Fruit fly (Drosophila melanogaster) whole organism, embryonic: ENCODE data around the gene CG14196.

Source experiments
- Antp ChIP-seq: fragments of 200-800 bp; sonication (Bioruptor generic); optimal IDR thresholded peaks from 3 replicates; lab custom pipeline; 2016; ENCODE audit warnings: missing biosample characterization, missing genetic modification characterization
- CG1233 ChIP-seq: fragments of 200-800 bp; sonication (Bioruptor generic); optimal IDR thresholded peaks from 4 replicates; lab custom pipeline; 2018; ENCODE audit warnings: missing biosample characterization, mild to moderate bottlenecking, missing genetic modification characterization
- CG12659 ChIP-seq: fragments of 200-800 bp; sonication (Bioruptor generic); optimal IDR thresholded peaks from 3 replicates; lab custom pipeline; 2017; ENCODE audit warnings: mild to moderate bottlenecking, missing biosample characterization, missing genetic modification reagents, missing genetic modification characterization
- CG14710 ChIP-seq: fragments of 200-800 bp; sonication (Bioruptor generic); optimal IDR thresholded peaks from 3 replicates; lab custom pipeline; 2019; ENCODE audit warnings: missing biosample characterization, mild to moderate bottlenecking, missing genetic modification characterization, moderate library complexity
- CG16863 ChIP-seq: fragments of 200-800 bp; sonication (Bioruptor generic); optimal IDR thresholded peaks from 3 replicates; lab custom pipeline; 2016; ENCODE audit warnings: missing biosample characterization, missing genetic modification characterization
- CG18011 ChIP-seq: fragments of 200-800 bp; sonication (Bioruptor generic); optimal IDR thresholded peaks from 2 replicates; lab custom pipeline; 2017; ENCODE audit warnings: missing biosample characterization, missing genetic modification characterization, mild to moderate bottlenecking, moderate library complexity, missing genotype
- CG2678 ChIP-seq: fragments of 200-800 bp; sonication (Bioruptor generic); optimal IDR thresholded peaks from 3 replicates; lab custom pipeline; 2019; ENCODE audit warnings: missing biosample characterization, mild to moderate bottlenecking, missing genetic modification characterization, moderate library complexity
- CG34376 ChIP-seq: fragments of 200-800 bp; sonication (Bioruptor generic); optimal IDR thresholded peaks from 2 replicates; lab custom pipeline; 2018; ENCODE audit warnings: missing biosample characterization, mild to moderate bottlenecking, missing genetic modification characterization
- CG7839 ChIP-seq: fragments of 200-800 bp; sonication (Bioruptor generic); optimal IDR thresholded peaks from 3 replicates; lab custom pipeline; 2018; ENCODE audit warnings: missing biosample characterization, mild to moderate bottlenecking, missing genetic modification characterization, moderate library complexity
- CG8281 ChIP-seq: fragments of 200-800 bp; sonication (Bioruptor generic); optimal IDR thresholded peaks from 2 replicates; lab custom pipeline; 2018; ENCODE audit warnings: missing biosample characterization, mild to moderate bottlenecking, missing genetic modification characterization, moderate library complexity
- CG8359 ChIP-seq: fragments of 200-800 bp; sonication (Bioruptor generic); optimal IDR thresholded peaks from 2 replicates; lab custom pipeline; 2017; ENCODE audit warnings: missing biosample characterization, mild to moderate bottlenecking, missing genetic modification characterization, borderline replicate concordance
- CG9797 ChIP-seq: fragments of 200-800 bp; sonication (Bioruptor generic); optimal IDR thresholded peaks from 3 replicates; lab custom pipeline; 2018; ENCODE audit warnings: missing biosample characterization, mild to moderate bottlenecking, missing genetic modification characterization
- CG9876 ChIP-seq: fragments of 200-800 bp; sonication (Bioruptor generic); optimal IDR thresholded peaks from 2 replicates; lab custom pipeline; 2016; ENCODE audit warnings: missing biosample characterization, missing genetic modification characterization
- D19B ChIP-seq: fragments of 200-800 bp; sonication (Bioruptor generic); optimal IDR thresholded peaks from 2 replicates; lab custom pipeline; 2017; ENCODE audit warnings: missing biosample characterization, mild to moderate bottlenecking, missing genetic modification characterization
- Fer1 ChIP-seq: fragments of 200-800 bp; sonication (Bioruptor generic); optimal IDR thresholded peaks from 2 replicates; lab custom pipeline; 2017; ENCODE audit warnings: missing biosample characterization, mild to moderate bottlenecking, missing genetic modification characterization
- HHEX ChIP-seq: fragments of 200-800 bp; sonication (Bioruptor generic); optimal IDR thresholded peaks from 3 replicates; lab custom pipeline; 2017; ENCODE audit warnings: missing biosample characterization, mild to moderate bottlenecking, missing genetic modification characterization, missing genetic modification reagents
- HLH3B ChIP-seq: fragments of 200-800 bp; sonication (Bioruptor generic); IDR thresholded peaks from 2 replicates; pipeline ENCODE4 v1.3.6; 2022; ENCODE audit warnings: missing biosample characterization, missing genetic modification characterization
- HLH4C ChIP-seq: fragments of 200-800 bp; sonication (Bioruptor generic); IDR thresholded peaks from 3 replicates; pipeline ENCODE4 v1.3.6; 2022; ENCODE audit warnings: missing biosample characterization, missing genetic modification characterization; ENCODE audit not compliant: partially characterized antibody
- Hr39 ChIP-seq: fragments of >200 bp; optimal IDR thresholded peaks from 2 replicates; lab custom pipeline; 2017
- Hsf ChIP-seq: fragments of 200-800 bp; sonication (Bioruptor generic); optimal IDR thresholded peaks from 3 replicates; lab custom pipeline; 2016; ENCODE audit warnings: missing biosample characterization, missing genetic modification characterization
- Mad ChIP-seq: fragments of 200-800 bp; sonication (Bioruptor generic); optimal IDR thresholded peaks from 2 replicates; lab custom pipeline; 2016; ENCODE audit warnings: missing biosample characterization, missing genetic modification characterization
- Oli ChIP-seq: fragments of 200-800 bp; sonication (Bioruptor generic); optimal IDR thresholded peaks from 2 replicates; lab custom pipeline; 2018; ENCODE audit warnings: missing biosample characterization, mild to moderate bottlenecking, missing genetic modification characterization, moderate library complexity
- Ptx1 ChIP-seq: fragments of 200-800 bp; sonication (Bioruptor generic); IDR thresholded peaks from 2 replicates; pipeline ENCODE4 v1.3.6; 2022; ENCODE audit warnings: missing biosample characterization, missing genetic modification characterization
- Side ChIP-seq: fragments of 200-800 bp; sonication (Bioruptor generic); optimal IDR thresholded peaks from 2 replicates; lab custom pipeline; 2016; ENCODE audit warnings: missing biosample characterization, missing genetic modification characterization
- Ssrp ChIP-seq: fragments of 200-800 bp; sonication (Bioruptor generic); optimal IDR thresholded peaks from 2 replicates; lab custom pipeline; 2018; ENCODE audit warnings: missing biosample characterization, mild to moderate bottlenecking, missing genetic modification characterization, moderate library complexity
- al ChIP-seq: fragments of 200-800 bp; sonication (Bioruptor generic); IDR thresholded peaks from 2 replicates; pipeline ENCODE4 v1.3.6; 2022; ENCODE audit warnings: missing biosample characterization, missing genetic modification characterization
- amos ChIP-seq: fragments of 200-800 bp; sonication (Bioruptor generic); IDR thresholded peaks from 2 replicates; pipeline ENCODE4 v1.3.6; 2022; ENCODE audit warnings: missing biosample characterization, missing genetic modification characterization; ENCODE audit not compliant: partially characterized antibody
- bigmax ChIP-seq: fragments of 200-800 bp; sonication (Bioruptor generic); optimal IDR thresholded peaks from 2 replicates; lab custom pipeline; 2018; ENCODE audit warnings: missing biosample characterization, mild to moderate bottlenecking, missing genetic modification characterization
- caup ChIP-seq: fragments of 200-800 bp; sonication (Bioruptor generic); optimal IDR thresholded peaks from 3 replicates; lab custom pipeline; 2017; ENCODE audit warnings: missing biosample characterization, mild to moderate bottlenecking, missing genetic modification characterization, moderate library complexity; ENCODE audit not compliant: severe bottlenecking
- corto ChIP-seq: fragments of 200-800 bp; sonication (Bioruptor generic); optimal IDR thresholded peaks from 2 replicates; lab custom pipeline; 2016; ENCODE audit warnings: missing biosample characterization, mild to moderate bottlenecking, missing genetic modification characterization, moderate library complexity
- crp ChIP-seq, 2 experiments: fragments of 200-800 bp; sonication (Bioruptor generic); optimal IDR thresholded peaks; 2 replicates in 1 of 2; 3 replicates in 1 of 2; lab custom pipeline; 2017; ENCODE audit warnings: missing biosample characterization in 2 of 2, missing genetic modification characterization in 2 of 2, mild to moderate bottlenecking in 1 of 2, moderate library complexity in 1 of 2
- dysf ChIP-seq: fragments of 200-800 bp; sonication (Bioruptor generic); IDR thresholded peaks from 3 replicates; pipeline ENCODE4 v1.3.6; 2022; ENCODE audit warnings: missing biosample characterization, missing genetic modification characterization
- fd3F ChIP-seq: fragments of 200-800 bp; sonication (Bioruptor generic); optimal IDR thresholded peaks from 2 replicates; lab custom pipeline; 2018; ENCODE audit warnings: missing biosample characterization, mild to moderate bottlenecking, missing genetic modification characterization, moderate library complexity
- fd96Cb ChIP-seq: fragments of 200-800 bp; sonication (Bioruptor generic); optimal IDR thresholded peaks from 2 replicates; lab custom pipeline; 2018; ENCODE audit warnings: missing biosample characterization, mild to moderate bottlenecking, missing genetic modification characterization, moderate library complexity
- ftz-f1 ChIP-seq: fragments of 200-800 bp; sonication (Bioruptor generic); optimal IDR thresholded peaks from 2 replicates; lab custom pipeline; 2016; ENCODE audit warnings: missing biosample characterization, missing genetic modification characterization
- gro ChIP-seq: fragments of 200-800 bp; sonication (Bioruptor generic); optimal IDR thresholded peaks from 2 replicates; lab custom pipeline; 2016; ENCODE audit warnings: missing biosample characterization, missing genetic modification characterization
- her ChIP-seq: fragments of 200-800 bp; sonication (Bioruptor generic); optimal IDR thresholded peaks from 2 replicates; lab custom pipeline; 2016; ENCODE audit warnings: missing biosample characterization, missing genetic modification characterization
- kah ChIP-seq: fragments of 200-800 bp; sonication (Bioruptor generic); optimal IDR thresholded peaks from 2 replicates; lab custom pipeline; 2018; ENCODE audit warnings: missing biosample characterization, mild to moderate bottlenecking, missing genetic modification characterization
- kay ChIP-seq: fragments of 200-800 bp; sonication (Bioruptor generic); optimal IDR thresholded peaks from 2 replicates; lab custom pipeline; 2016; ENCODE audit warnings: missing biosample characterization, missing genetic modification characterization
- mirr ChIP-seq: fragments of 200-800 bp; sonication (Bioruptor generic); optimal IDR thresholded peaks from 3 replicates; lab custom pipeline; 2018; ENCODE audit warnings: missing biosample characterization, mild to moderate bottlenecking, missing genetic modification characterization
- p53 ChIP-seq: fragments of 200-800 bp; sonication (Bioruptor generic); optimal IDR thresholded peaks from 2 replicates; lab custom pipeline; 2016; ENCODE audit warnings: missing biosample characterization, missing genetic modification characterization
- pho ChIP-seq: fragments of 200-800 bp; sonication (Bioruptor generic); optimal IDR thresholded peaks from 2 replicates; lab custom pipeline; 2016; ENCODE audit warnings: missing biosample characterization, missing genetic modification characterization
- phol ChIP-seq: fragments of 200-800 bp; sonication (Bioruptor generic); optimal IDR thresholded peaks from 3 replicates; lab custom pipeline; 2018; ENCODE audit warnings: missing biosample characterization, mild to moderate bottlenecking, missing genetic modification characterization, moderate library complexity
- psq ChIP-seq: fragments of 200-800 bp; sonication (Bioruptor generic); optimal IDR thresholded peaks from 2 replicates; lab custom pipeline; 2017; ENCODE audit warnings: missing biosample characterization, missing genetic modification characterization
- sob ChIP-seq: fragments of 200-800 bp; sonication (Bioruptor generic); IDR thresholded peaks from 2 replicates; pipeline ENCODE4 v1.3.6; 2022; ENCODE audit warnings: missing biosample characterization, missing genetic modification characterization
- tup ChIP-seq: fragments of 200-800 bp; sonication (Bioruptor generic); optimal IDR thresholded peaks from 2 replicates; lab custom pipeline; 2016; ENCODE audit warnings: missing biosample characterization, mild to moderate bottlenecking, missing genetic modification characterization, moderate library complexity
- twi ChIP-seq: fragments of 200-800 bp; optimal IDR thresholded peaks from 2 replicates; lab custom pipeline; 2019; ENCODE audit warnings: missing biosample characterization, mild to moderate bottlenecking, missing genetic modification characterization, moderate library complexity
- unpg ChIP-seq: fragments of 200-800 bp; sonication (Bioruptor generic); optimal IDR thresholded peaks from 3 replicates; lab custom pipeline; 2018; ENCODE audit warnings: missing biosample characterization, mild to moderate bottlenecking, missing genetic modification characterization, moderate library complexity

CG14196 gene

DNA sequence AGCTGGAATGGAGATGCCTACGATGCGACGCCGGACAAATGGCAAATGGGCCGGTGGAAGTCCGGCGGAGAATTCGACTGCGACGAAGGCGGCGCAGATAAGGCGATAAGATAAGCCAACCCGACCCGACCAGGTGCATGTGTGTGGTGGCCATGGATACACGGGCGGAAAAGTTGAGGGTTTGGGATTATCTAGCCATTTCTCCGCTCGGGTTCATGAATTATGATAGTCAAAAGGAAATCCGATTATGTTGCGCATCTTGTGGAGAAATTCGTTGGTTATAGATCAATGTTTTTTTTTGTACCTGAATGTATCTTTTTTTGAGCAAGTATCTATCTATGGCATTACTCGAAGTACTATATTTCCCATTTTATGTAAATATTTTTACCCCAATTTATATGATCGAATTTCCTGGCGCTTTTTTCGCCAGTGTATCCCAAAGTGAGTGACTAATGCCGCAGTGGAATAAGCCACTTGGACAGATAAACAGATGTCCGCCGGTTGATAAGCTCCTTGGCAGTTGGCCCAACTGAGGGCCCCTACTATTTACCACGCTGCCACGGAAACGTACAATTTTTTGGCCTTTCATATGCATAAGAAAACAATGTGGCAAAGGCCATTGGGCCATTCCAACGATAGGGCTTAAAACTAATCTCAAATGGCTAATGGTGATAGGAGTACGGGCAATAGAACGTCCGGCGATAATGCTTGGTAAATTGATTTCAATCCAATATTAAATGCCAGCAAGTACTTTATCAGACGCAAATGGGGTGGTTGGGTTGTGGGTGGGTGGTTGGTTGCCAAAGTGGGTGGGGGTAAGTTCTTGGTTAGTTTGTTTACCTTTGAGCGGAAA lies 5.8 kb upstream of the CG14196 start, which contains the start of gene CG7992 (continued):
- TF ChIP-seq al (peak; percentile 46; the same call in 1 of the 2 replicates), Mad (GFP tag; lab: Kevin White, UChicago) (peak; percentile 29), D19B (GFP tag; lab: Kevin White, UChicago) (peak; percentile 53), amos (no peak), HLH3B (GFP tag; lab: Robert Waterston, UW) (peak; percentile 45; the same call in 1 of the 2 replicates), caup (GFP tag; lab: Kevin White, UChicago) (peak; percentile 33), Antp (GFP tag; lab: Kevin White, UChicago) (peak; percentile 45), CG9876 (peak; percentile 10), Hr39 (lab: Kevin White, UChicago) (no peak), Side (GFP tag; lab: Kevin White, UChicago) (peak; percentile 70), CG12659 (peak; percentile 64), phol (peak; percentile 48), HLH4C (GFP tag; lab: Robert Waterston, UW) (no peak), crp (GFP tag; optimal IDR thresholded peaks at IDR 0.05; lab: Kevin White, UChicago) (peak in 1 of 2 experiments; percentile 9), HHEX (GFP tag; lab: Kevin White, UChicago) (peak; percentile 63), psq (no peak), kay (peak; percentile 88), dysf (GFP tag; lab: Robert Waterston, UW) (peak; percentile 70), fd3F (peak; percentile 21), CG16863 (GFP tag; lab: Kevin White, UChicago) (peak; percentile 59), CG9797 (no peak), CG18011 (GFP tag; lab: Kevin White, UChicago) (peak; percentile 25), her (GFP tag; lab: Kevin White, UChicago) (peak; percentile 18), fd96Cb (tag; lab: Kevin White, UChicago) (peak; percentile 45), tup (GFP tag; lab: Kevin White, UChicago) (peak; percentile 19), bigmax (GFP tag; lab: Kevin White, UChicago) (no peak), twi (tag; lab: Kevin White, UChicago) (peak; percentile 9), Hsf (GFP tag; lab: Kevin White, UChicago) (peak; percentile 58), CG34376 (GFP tag; lab: Kevin White, UChicago) (peak; percentile 97), sob (GFP tag; lab: Robert Waterston, UW) (peak; percentile 19; the same call in 1 of the 2 replicates), Ssrp (tag; lab: Kevin White, UChicago) (peak; percentile 25), CG8359 (no peak), unpg (GFP tag; lab: Kevin White, UChicago) (peak; percentile 48), CG7839 (tag; lab: Kevin White, UChicago) (peak; percentile 75), ftz-f1 (GFP tag; lab: Kevin White, UChicago) (peak; percentile 6), Oli (tag; lab: Kevin White, UChicago) (peak; percentile 72), CG1233 (peak; percentile 9), CG8281 (tag; lab: Kevin White, UChicago) (peak; percentile 2), mirr (GFP tag; lab: Kevin White, UChicago) (peak; percentile 92), Ptx1 (GFP tag; lab: Robert Waterston, UW) (peak; percentile 57), CG14710 (peak; percentile 1), pho (peak; percentile 74), gro (GFP tag; lab: Kevin White, UChicago) (peak; percentile 78), CG2678 (tag; lab: Kevin White, UChicago) (peak; percentile 83), Fer1 (GFP tag; lab: Kevin White, UChicago) (peak; percentile 73), corto (no peak), p53 (GFP tag; lab: Kevin White, UChicago) (peak; percentile 28), kah (GFP tag; lab: Kevin White, UChicago) (no peak)
